Fruit fly (Drosophila melanogaster): ENCODE results near the gene Sfp33A2.

DNA sequence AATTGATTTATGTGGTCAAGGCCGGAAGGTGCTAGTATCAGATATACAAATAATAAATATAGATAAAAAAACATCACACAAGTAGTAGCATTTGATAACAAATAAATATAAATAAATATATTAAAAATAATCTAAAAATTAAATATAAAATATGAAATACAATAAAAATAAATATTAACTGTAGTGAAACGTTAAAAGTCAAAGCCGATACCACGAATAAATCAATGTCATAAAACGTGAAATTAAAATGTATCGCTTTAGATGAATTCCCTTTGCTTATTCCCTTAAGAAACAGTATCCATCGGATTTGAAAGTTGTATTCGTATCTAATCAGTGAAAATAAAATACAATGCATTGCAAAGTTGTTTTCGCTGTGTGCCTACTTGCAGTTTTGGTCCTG lies 3.2 kb upstream of the Sfp33A2 start, which contains the start of gene CG45012:
- TF ChIP-seq CG11617 (GFP tag; optimal IDR thresholded peaks at IDR 0.05), result no peak
- no peak for TF ChIP-seq Crg-1 (GFP tag; optimal IDR thresholded peaks at IDR 0.05)
- TF ChIP-seq CG1620 (GFP tag; optimal IDR thresholded peaks at IDR 0.05), result no peak
- no peak for TF ChIP-seq kay (GFP tag; ENCODE audit: borderline replicate concordance)
- no peak for TF ChIP-seq tj (GFP tag; optimal IDR thresholded peaks at IDR 0.05)
